Worm (Caenorhabditis elegans) whole organism, L1 larva: ENCODE results near the gene scrm-5.

Experiments used
- nhr-12 ChIP-seq: sonication (generic microtip); optimal IDR thresholded peaks from 2 replicates; lab custom pipeline; 2017; ENCODE audit warnings: missing biosample characterization, missing genetic modification characterization
- snpc-4 ChIP-seq: fragments of 150-350 bp; optimal IDR thresholded peaks from 2 replicates; lab custom pipeline; 2014; ENCODE audit warnings: missing biosample characterization, missing genetic modification characterization
- unc-30 ChIP-seq: sonication (generic microtip); optimal IDR thresholded peaks from 2 replicates; lab custom pipeline; 2017; ENCODE audit warnings: missing biosample characterization, missing genetic modification characterization

DNA sequence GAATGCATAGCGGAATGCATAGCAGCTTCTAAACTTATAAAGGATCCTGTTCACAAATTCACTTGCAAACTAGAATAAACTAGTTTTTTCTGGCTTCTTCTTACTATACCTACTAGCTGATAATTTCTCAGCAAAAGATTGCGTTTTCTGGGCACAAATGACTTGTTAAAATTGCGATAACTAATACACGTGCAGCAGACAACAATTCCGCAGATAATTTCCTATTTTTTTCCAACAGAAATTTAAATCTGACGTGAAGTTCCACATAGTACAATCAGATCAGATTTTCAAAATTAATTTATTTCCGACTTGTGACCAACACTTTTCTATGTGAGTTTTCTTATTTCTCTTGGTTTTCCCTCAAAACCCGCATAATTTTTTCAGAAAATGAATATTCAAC is 2.2 kb downstream of the scrm-5 start, which contains the start of gene scrm-8:
- TF ChIP-seq unc-30 (tag; lab: Kevin White, UChicago) (no peak), nhr-12 (no peak), snpc-4 (tag; lab: Kevin White, UChicago) (no peak)
